Worm (Caenorhabditis elegans): ENCODE measurements around the gene bath-38.

ce11 chrII:10001546-10001945 is 43.5 kb downstream of the bath-38 start, which contains the start of gene ZK892.3:
- TF ChIP-seq pqm-1 (tag; optimal IDR thresholded peaks at IDR 0.05) = no peak
- no peak for TF ChIP-seq unc-62 (GFP tag; optimal IDR thresholded peaks at IDR 0.05)
- no peak for TF ChIP-seq ama-1 (optimal IDR thresholded peaks at IDR 0.05)
- no peak for TF ChIP-seq nfya-1 (tag; optimal IDR thresholded peaks at IDR 0.05; ENCODE audit: insufficient read depth)
- TF ChIP-seq tbx-2 (tag; optimal IDR thresholded peaks at IDR 0.05) = no peak

Data from whole organism, L3 larva.